Worm (Caenorhabditis elegans): ENCODE results near the gene usp-33.

DNA sequence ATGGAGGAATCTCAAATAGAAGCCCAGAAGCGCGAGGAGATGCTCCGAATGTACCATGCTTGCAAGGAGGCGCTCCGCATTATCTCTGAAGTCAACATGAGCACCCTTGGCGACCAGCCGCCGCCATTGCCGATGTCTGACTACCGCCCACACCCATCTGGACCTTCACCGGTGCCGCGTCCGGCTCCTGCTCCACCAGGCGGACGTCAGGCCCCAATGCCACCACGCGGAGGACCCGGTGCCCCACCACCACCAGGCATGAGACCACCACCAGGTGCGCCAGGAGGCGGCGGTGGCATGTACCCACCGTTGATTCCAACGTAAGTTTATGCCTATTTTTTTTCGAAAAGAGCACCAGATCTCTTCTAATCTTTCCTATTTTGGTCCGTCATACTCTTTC lies 19.1 kb upstream of the usp-33 start:
- no peak for TF ChIP-seq hmbx-1 (tag; optimal IDR thresholded peaks at IDR 0.05)
- no peak for TF ChIP-seq F13C5.2 (tag; optimal IDR thresholded peaks at IDR 0.05)
- TF ChIP-seq ama-1 (optimal IDR thresholded peaks at IDR 0.05) = no peak
- TF ChIP-seq B0310.2 (tag; optimal IDR thresholded peaks at IDR 0.05) = no peak
- no peak for TF ChIP-seq tra-4 (tag; optimal IDR thresholded peaks at IDR 0.05)
- TF ChIP-seq ets-7 (tag; optimal IDR thresholded peaks at IDR 0.05) = no peak
- no peak for TF ChIP-seq flt-1 (GFP tag; IDR thresholded peaks at IDR 0.05)
- TF ChIP-seq hmg-4 (GFP tag; optimal IDR thresholded peaks at IDR 0.05) = no peak
- TF ChIP-seq scrt-1 (GFP tag; IDR thresholded peaks at IDR 0.05) = no peak
- TF ChIP-seq ceh-36 (tag; optimal IDR thresholded peaks at IDR 0.05) = no peak
- no peak for TF ChIP-seq hnd-1 (tag; optimal IDR thresholded peaks at IDR 0.05)
- no peak for TF ChIP-seq tbx-11 (GFP tag; IDR thresholded peaks at IDR 0.05)
- peak; percentile 5 for TF ChIP-seq aly-1 (tag; optimal IDR thresholded peaks at IDR 0.05)

All from whole organism, early embryonic.